Worm (Caenorhabditis elegans) whole organism, early embryonic: ENCODE results near the gene fip-3.

Experiments used
- B0310.2 ChIP-seq: sonication (generic microtip); optimal IDR thresholded peaks from 2 replicates; lab custom pipeline; 2016; ENCODE audit warnings: mild to moderate bottlenecking, missing genetic modification characterization, missing compliant biosample characterization
- F13C5.2 ChIP-seq: sonication (generic microtip); optimal IDR thresholded peaks from 2 replicates; lab custom pipeline; 2017; ENCODE audit warnings: mild to moderate bottlenecking, missing genetic modification characterization, inconsistent platforms, missing compliant biosample characterization
- aly-1 ChIP-seq: sonication (generic microtip); optimal IDR thresholded peaks from 2 replicates; lab custom pipeline; 2016; ENCODE audit warnings: missing genetic modification characterization, missing compliant biosample characterization
- ama-1 ChIP-seq: fragments of 150-350 bp; optimal IDR thresholded peaks from 2 replicates; lab custom pipeline; 2014
- ceh-13 ChIP-seq: fragments of 200-800 bp; sonication (Bioruptor generic); optimal IDR thresholded peaks from 2 replicates; lab custom pipeline; 2018; ENCODE audit warnings: mild to moderate bottlenecking, missing genetic modification characterization, missing compliant biosample characterization
- ceh-36 ChIP-seq: sonication (generic microtip); optimal IDR thresholded peaks from 2 replicates; lab custom pipeline; 2016; ENCODE audit warnings: missing genetic modification characterization, inconsistent platforms, missing compliant biosample characterization
- ets-7 ChIP-seq: sonication (generic microtip); optimal IDR thresholded peaks from 2 replicates; lab custom pipeline; 2016; ENCODE audit warnings: missing genotype, missing genetic modification characterization, missing compliant biosample characterization
- flt-1 ChIP-seq: fragments of 200-800 bp; sonication (Bioruptor generic); IDR thresholded peaks from 2 replicates; pipeline ENCODE4 v1.3.6; 2022; ENCODE audit warnings: missing genetic modification characterization, missing compliant biosample characterization
- hmbx-1 ChIP-seq: sonication (generic microtip); optimal IDR thresholded peaks from 2 replicates; lab custom pipeline; 2016; ENCODE audit warnings: mild to moderate bottlenecking, missing genetic modification characterization, missing compliant biosample characterization
- hmg-4 ChIP-seq: fragments of 200-800 bp; sonication (Bioruptor generic); optimal IDR thresholded peaks from 2 replicates; lab custom pipeline; 2018; ENCODE audit warnings: mild to moderate bottlenecking, missing genetic modification characterization, missing compliant biosample characterization
- hnd-1 ChIP-seq: sonication (generic microtip); optimal IDR thresholded peaks from 2 replicates; lab custom pipeline; 2016; ENCODE audit warnings: missing genetic modification characterization, missing compliant biosample characterization
- pes-1 ChIP-seq: fragments of 200-800 bp; sonication (Bioruptor generic); IDR thresholded peaks from 2 replicates; pipeline ENCODE4 v1.3.6; 2022; ENCODE audit warnings: missing genetic modification reagents, missing genetic modification characterization, missing compliant biosample characterization
- scrt-1 ChIP-seq: fragments of 200-800 bp; sonication (Bioruptor generic); IDR thresholded peaks from 2 replicates; pipeline ENCODE4 v1.3.6; 2022; ENCODE audit warnings: missing genetic modification characterization, missing compliant biosample characterization
- sea-1 ChIP-seq: fragments of 200-800 bp; sonication (Bioruptor generic); conservative IDR thresholded peaks from 2 replicates; pipeline ENCODE4 v1.3.6; 2022; ENCODE audit warnings: missing genetic modification characterization, missing compliant biosample characterization
- tbx-11 ChIP-seq: fragments of 200-800 bp; sonication (Bioruptor generic); IDR thresholded peaks from 2 replicates; pipeline ENCODE4 v1.3.6; 2022; ENCODE audit warnings: missing genetic modification characterization, missing compliant biosample characterization
- tbx-37 ChIP-seq: fragments of 200-800 bp; sonication (Bioruptor generic); conservative IDR thresholded peaks from 2 replicates; pipeline ENCODE4 v1.3.6; 2022; ENCODE audit warnings: missing genetic modification reagents, missing genetic modification characterization, missing compliant biosample characterization
- tra-4 ChIP-seq: sonication (generic microtip); optimal IDR thresholded peaks from 2 replicates; lab custom pipeline; 2017; ENCODE audit warnings: missing genetic modification characterization, missing compliant biosample characterization

Gene fip-3

DNA sequence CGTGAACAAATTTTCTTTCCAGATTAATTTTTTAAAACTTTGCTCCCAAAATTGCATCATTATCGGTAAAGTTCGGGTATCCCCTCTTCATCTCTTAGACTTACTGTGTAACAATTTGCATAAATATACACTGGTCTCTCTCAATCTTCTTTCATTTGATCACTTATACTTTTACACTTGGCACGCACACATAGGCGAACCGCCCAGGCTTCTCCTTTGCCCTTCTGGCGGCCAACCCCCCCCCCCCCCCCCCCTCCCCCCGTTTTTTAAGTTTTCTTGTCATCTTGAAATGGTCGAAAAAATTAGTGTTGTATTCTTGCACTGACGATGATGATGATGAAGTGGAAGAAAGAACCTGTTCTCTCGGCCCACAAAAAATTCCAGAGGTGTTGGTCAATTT is 19.0 kb downstream of the fip-3 start:
- no peak for TF ChIP-seq sea-1 (GFP tag; lab: Robert Waterston, UW)
- no peak for TF ChIP-seq scrt-1 (GFP tag; lab: Robert Waterston, UW)
- no peak for TF ChIP-seq tbx-37
- no peak for TF ChIP-seq hmbx-1 (tag; lab: Kevin White, UChicago)
- no peak for TF ChIP-seq F13C5.2 (tag; lab: Kevin White, UChicago)

DNA sequence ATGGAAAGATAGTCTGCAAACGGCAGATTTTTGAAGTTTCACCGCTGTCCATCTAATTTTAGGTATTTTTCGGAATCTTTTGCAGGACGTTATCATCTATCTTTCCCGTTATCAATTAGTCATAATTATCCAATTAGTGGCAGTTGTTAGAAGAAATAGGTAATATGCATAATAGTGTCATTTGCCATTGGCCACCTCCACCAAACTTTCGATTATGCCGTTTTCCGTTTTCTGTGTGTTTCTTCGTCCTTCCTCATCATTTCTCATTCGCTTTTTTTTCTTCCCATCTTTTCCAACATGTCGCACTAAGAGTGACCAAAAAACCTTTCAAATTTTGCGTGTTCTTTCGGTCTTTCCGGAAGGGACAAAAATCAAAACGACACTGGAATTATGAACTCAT is 24.9 kb downstream of the fip-3 start:
- no peak for TF ChIP-seq tra-4
- TF ChIP-seq ceh-13 (GFP tag; lab: Kevin White, UChicago) = no peak
- no peak for TF ChIP-seq hmbx-1 (tag; lab: Kevin White, UChicago)
- TF ChIP-seq sea-1 (GFP tag; lab: Robert Waterston, UW) = no peak
- no peak for TF ChIP-seq tbx-11 (GFP tag; lab: Robert Waterston, UW)
- TF ChIP-seq aly-1 (tag; lab: Kevin White, UChicago) = no peak
- no peak for TF ChIP-seq pes-1 (GFP tag; lab: Robert Waterston, UW)
- no peak for TF ChIP-seq hmg-4 (GFP tag; lab: Kevin White, UChicago)
- TF ChIP-seq ama-1 = no peak
- no peak for TF ChIP-seq tbx-37
- no peak for TF ChIP-seq flt-1 (GFP tag; lab: Robert Waterston, UW)
- TF ChIP-seq B0310.2 = no peak
- no peak for TF ChIP-seq ceh-36 (tag; lab: Kevin White, UChicago)
- TF ChIP-seq scrt-1 (GFP tag; lab: Robert Waterston, UW) = no peak
- no peak for TF ChIP-seq hnd-1 (tag; lab: Kevin White, UChicago)

DNA sequence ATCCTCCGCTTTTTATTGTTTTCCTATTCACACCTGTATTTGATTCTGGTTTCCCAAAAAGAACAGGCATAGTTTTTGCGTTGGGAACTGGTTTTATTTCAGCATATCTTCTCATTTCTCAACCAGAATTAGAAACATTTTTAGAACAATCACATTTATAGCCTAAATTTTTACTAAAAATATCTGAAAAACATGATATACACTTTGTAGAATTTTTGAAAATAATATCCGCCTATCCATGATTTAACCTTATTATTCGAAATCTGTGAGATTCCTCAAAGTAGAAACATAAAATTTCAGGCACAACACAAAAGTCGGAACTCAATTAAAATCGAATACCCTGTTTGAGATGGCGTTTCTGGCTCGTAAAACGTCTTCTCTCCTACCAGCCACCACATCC is 28.5 kb downstream of the fip-3 start, which contains the start of gene acdh-6:
Gene acdh-6, plus strand, starts transcription at position 301 of the 400 bp plus-strand sequence.
- TF ChIP-seq pes-1 (GFP tag; lab: Robert Waterston, UW) (no peak), ceh-13 (GFP tag; lab: Kevin White, UChicago) (no peak), tbx-37 (no peak), ama-1 (no peak), ceh-36 (tag; lab: Kevin White, UChicago) (no peak), ets-7 (tag; lab: Kevin White, UChicago) (no peak), hmg-4 (GFP tag; lab: Kevin White, UChicago) (no peak), B0310.2 (no peak), flt-1 (GFP tag; lab: Robert Waterston, UW) (no peak), hnd-1 (tag; lab: Kevin White, UChicago) (no peak), scrt-1 (GFP tag; lab: Robert Waterston, UW) (no peak), tbx-11 (GFP tag; lab: Robert Waterston, UW) (no peak), sea-1 (GFP tag; lab: Robert Waterston, UW) (no peak), F13C5.2 (tag; lab: Kevin White, UChicago) (no peak), tra-4 (no peak)

DNA sequence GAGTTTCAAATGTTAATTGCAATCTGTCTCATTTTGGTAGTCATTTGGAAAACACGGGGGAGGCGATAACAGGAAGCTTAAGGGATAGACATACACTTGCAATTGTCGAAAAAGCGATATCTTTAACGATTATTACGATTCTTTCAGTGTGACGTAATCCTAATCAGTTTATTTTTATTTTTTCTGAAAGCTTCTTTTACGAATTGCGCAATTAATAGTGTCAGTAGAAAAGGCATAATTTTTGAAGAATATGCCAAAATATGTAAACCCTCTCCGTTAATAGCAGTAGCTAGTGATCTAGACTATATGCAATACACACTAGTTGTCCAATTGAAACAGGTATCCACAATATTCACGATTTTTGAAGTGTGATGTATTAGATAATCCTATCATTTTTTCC is 28.9 kb downstream of the fip-3 start:
- TF ChIP-seq hnd-1 (tag; lab: Kevin White, UChicago) (no peak), ceh-36 (tag; lab: Kevin White, UChicago) (no peak), tbx-37 (no peak), tbx-11 (GFP tag; lab: Robert Waterston, UW) (no peak), ceh-13 (GFP tag; lab: Kevin White, UChicago) (no peak), hmbx-1 (tag; lab: Kevin White, UChicago) (no peak), sea-1 (GFP tag; lab: Robert Waterston, UW) (no peak), pes-1 (GFP tag; lab: Robert Waterston, UW) (no peak), ets-7 (tag; lab: Kevin White, UChicago) (no peak), scrt-1 (GFP tag; lab: Robert Waterston, UW) (no peak), ama-1 (no peak), aly-1 (tag; lab: Kevin White, UChicago) (no peak), B0310.2 (no peak)

DNA sequence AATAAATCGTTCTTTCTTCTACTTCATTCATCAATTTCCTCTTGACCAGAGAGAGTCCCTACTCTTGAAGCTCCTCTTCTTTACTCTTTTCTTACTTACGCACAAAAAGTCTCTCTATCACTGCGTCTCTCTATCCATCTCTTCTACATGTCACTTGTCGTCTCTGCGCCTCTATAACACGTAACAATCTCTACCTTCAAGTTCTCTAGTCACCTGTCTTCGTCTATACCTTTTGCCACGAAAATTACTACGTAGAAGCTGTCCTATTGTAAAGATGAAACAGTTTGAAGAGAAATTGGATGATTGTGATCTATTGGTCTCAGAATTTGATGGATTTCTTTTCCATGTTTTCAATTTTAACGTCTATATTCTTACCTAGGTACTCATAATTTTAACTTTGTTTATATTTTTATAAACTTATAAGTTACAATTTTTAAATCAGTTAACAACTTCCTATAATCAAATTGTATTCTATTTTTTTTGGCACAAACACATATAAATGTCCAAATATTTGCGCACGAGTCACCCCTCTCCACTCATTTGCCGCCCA is 32.4 kb downstream of the fip-3 start, which contains the start of gene C02D5.2:
Gene C02D5.2, plus strand, starts transcription at position 500 of the 550 bp plus-strand sequence.
- TF ChIP-seq B0310.2 (no peak), ceh-13 (GFP tag; lab: Kevin White, UChicago) (no peak), F13C5.2 (tag; lab: Kevin White, UChicago) (no peak), pes-1 (GFP tag; lab: Robert Waterston, UW) (no peak), tbx-37 (no peak), aly-1 (tag; lab: Kevin White, UChicago) (no peak), hnd-1 (tag; lab: Kevin White, UChicago) (no peak), ama-1 (no peak), scrt-1 (GFP tag; lab: Robert Waterston, UW) (no peak), ets-7 (tag; lab: Kevin White, UChicago) (no peak), flt-1 (GFP tag; lab: Robert Waterston, UW) (no peak), ceh-36 (tag; lab: Kevin White, UChicago) (no peak), hmbx-1 (tag; lab: Kevin White, UChicago) (no peak), tra-4 (no peak), tbx-11 (GFP tag; lab: Robert Waterston, UW) (no peak)

DNA sequence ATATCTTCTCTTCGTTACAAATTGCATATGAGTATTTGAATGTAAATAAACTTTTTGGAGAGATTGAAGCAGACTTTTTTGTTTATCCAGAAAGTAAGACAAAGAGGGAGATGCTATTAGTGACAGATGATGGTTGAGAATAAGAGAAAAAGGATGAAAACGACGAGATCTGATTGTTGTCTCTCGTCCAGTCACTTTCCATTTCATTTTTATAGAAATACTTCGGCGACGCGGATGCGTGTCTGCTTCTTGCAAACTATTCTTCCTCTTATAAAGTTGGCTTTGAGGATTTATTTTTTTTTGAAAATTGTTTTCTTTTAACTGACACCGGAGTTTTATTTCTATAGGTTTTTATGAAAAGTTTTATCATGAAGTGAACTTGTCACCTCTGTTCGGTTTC is 33.6 kb downstream of the fip-3 start:
- TF ChIP-seq sea-1 (GFP tag; lab: Robert Waterston, UW) (no peak), ceh-13 (GFP tag; lab: Kevin White, UChicago) (no peak), tra-4 (no peak), scrt-1 (GFP tag; lab: Robert Waterston, UW) (no peak)

DNA sequence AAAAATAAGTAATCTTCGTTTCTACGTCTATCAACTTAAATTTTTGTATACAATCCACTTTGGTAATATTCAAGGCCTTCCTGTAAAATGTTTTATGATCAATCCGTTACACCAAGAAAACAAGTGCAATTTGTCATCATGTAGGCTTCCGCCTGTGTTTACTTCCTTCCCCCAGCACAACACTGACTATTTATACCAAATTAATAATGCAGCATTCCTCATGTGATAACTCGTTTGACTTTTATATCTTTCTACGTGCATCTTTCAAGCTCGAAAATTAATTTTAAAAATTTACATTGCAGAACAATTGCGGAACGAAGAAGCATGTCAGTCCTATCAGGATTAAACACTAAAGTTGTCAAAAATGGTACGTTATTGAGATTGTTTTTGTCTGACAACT is 34.8 kb downstream of the fip-3 start, which contains the start of gene gsto-2:
Gene gsto-2, plus strand, starts transcription at position 301 of the 400 bp plus-strand sequence.
- TF ChIP-seq tbx-37 = no peak
- no peak for TF ChIP-seq flt-1 (GFP tag; lab: Robert Waterston, UW)
- no peak for TF ChIP-seq ama-1
- no peak for TF ChIP-seq tbx-11 (GFP tag; lab: Robert Waterston, UW)
- TF ChIP-seq aly-1 (tag; lab: Kevin White, UChicago) = no peak
- TF ChIP-seq sea-1 (GFP tag; lab: Robert Waterston, UW) = no peak
- no peak for TF ChIP-seq pes-1 (GFP tag; lab: Robert Waterston, UW)
- TF ChIP-seq scrt-1 (GFP tag; lab: Robert Waterston, UW) = no peak
- no peak for TF ChIP-seq ceh-13 (GFP tag; lab: Kevin White, UChicago)
- TF ChIP-seq hmbx-1 (tag; lab: Kevin White, UChicago) = no peak
